Worm (Caenorhabditis elegans): ENCODE measurements around the gene irld-15.

Gene irld-15

DNA sequence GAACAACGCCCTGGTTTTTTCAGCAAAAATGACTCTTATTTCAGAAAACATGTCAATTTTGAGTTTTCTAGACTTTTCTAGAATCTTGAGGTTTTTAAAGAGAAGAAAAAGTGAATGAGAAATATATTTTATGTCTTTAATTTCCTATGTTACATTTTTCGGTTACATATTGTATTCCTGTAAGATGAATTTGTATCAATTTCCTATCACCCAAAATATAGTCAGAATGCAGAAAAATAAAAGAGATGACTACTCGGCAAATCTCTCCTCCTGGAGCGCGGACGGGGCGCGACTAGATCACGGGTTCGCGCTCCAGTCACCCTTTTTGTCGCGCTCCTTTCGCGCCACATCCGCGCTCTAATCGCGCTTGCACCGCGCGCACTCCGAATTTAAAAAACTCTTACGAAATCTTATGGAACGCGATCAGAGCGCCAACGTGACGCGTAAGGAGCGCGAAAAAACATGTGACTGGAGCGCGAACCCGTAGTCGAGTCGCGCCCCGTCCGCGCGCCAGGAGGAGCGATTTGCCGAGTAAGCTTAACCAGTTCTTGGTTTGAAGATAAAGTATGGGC lies 49.0 kb downstream of the irld-15 start, which contains the start of gene str-253:
TSS of gene str-253 (minus strand) at position 51 of the 572 bp plus-strand sequence.
- TF ChIP-seq daf-12 (tag; optimal IDR thresholded peaks at IDR 0.05), result no peak
- TF ChIP-seq ama-1 (optimal IDR thresholded peaks at IDR 0.05), result no peak
- TF ChIP-seq lin-39 (tag; optimal IDR thresholded peaks at IDR 0.05), result no peak
- no peak for TF ChIP-seq R02D3.7 (tag; optimal IDR thresholded peaks at IDR 0.05)
- no peak for TF ChIP-seq nhr-76 (tag; optimal IDR thresholded peaks at IDR 0.05)
- no peak for TF ChIP-seq fos-1 (tag; optimal IDR thresholded peaks at IDR 0.05)
- TF ChIP-seq nhr-11 (tag; optimal IDR thresholded peaks at IDR 0.05), result no peak
- no peak for TF ChIP-seq elt-3 (tag; optimal IDR thresholded peaks at IDR 0.05)
- no peak for TF ChIP-seq pha-4 (tag; optimal IDR thresholded peaks at IDR 0.05)
- no peak for TF ChIP-seq unc-62 (GFP tag; optimal IDR thresholded peaks at IDR 0.05)
- no peak for TF ChIP-seq ztf-11 (tag; optimal IDR thresholded peaks at IDR 0.05)
- TF ChIP-seq lsy-12 (tag; optimal IDR thresholded peaks at IDR 0.05), result no peak
- no peak for TF ChIP-seq elt-1 (tag; optimal IDR thresholded peaks at IDR 0.05)
- TF ChIP-seq nhr-237 (tag; optimal IDR thresholded peaks at IDR 0.05), result no peak
- no peak for TF ChIP-seq ztf-4 (tag; optimal IDR thresholded peaks at IDR 0.05)
- no peak for TF ChIP-seq nfya-1 (tag; optimal IDR thresholded peaks at IDR 0.05; ENCODE audit: insufficient read depth)
- no peak for TF ChIP-seq ceh-28 (tag; optimal IDR thresholded peaks at IDR 0.05)
- TF ChIP-seq nhr-77 (tag; optimal IDR thresholded peaks at IDR 0.05), result no peak

DNA sequence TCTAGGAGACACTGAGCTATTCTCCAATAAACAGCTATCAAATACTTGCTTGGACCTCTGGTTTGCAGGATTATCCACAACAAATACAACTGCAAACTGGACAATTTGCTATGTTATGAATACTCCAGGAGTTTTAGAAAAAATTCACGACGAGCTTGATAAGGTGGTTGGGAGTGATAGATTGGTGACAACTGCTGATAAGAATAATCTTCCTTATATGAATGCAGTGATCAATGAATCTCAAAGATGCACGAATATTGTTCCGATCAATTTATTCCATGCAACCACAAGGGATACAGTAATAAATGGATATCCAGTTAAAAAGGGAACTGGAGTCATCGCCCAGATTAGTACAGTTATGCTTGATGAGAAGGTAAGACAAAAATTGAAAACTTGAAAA lies 51.9 kb downstream of the irld-15 start:
- TF ChIP-seq pqm-1 (tag; optimal IDR thresholded peaks at IDR 0.05), result peak; percentile 13
- peak; percentile 55 for TF ChIP-seq elt-2 (tag; optimal IDR thresholded peaks at IDR 0.05)
- TF ChIP-seq ztf-4 (tag; optimal IDR thresholded peaks at IDR 0.05), result no peak
